Worm (Caenorhabditis elegans): Measurements from ENCODE around the gene T06E8.2.

T06E8.2 gene

ce11 chrV:10084864-10085263 lies 48.7 kb upstream of the T06E8.2 start, which contains the start of gene R04B5.6:
Gene R04B5.6 (plus strand): TSS chrV:10085164.
- TF ChIP-seq nhr-85 (tag) = peak; percentile 37
- TF ChIP-seq pqm-1 (tag; optimal IDR thresholded peaks at IDR 0.05) = no peak
- TF ChIP-seq hpl-2 (GFP tag; optimal IDR thresholded peaks at IDR 0.05) = no peak

- TF ChIP-seq swsn-7 (tag; optimal IDR thresholded peaks at IDR 0.05) (no peak), hpl-2 (GFP tag; optimal IDR thresholded peaks at IDR 0.05) (no peak), elt-2 (tag; optimal IDR thresholded peaks at IDR 0.05) (no peak), lsy-2 (tag; optimal IDR thresholded peaks at IDR 0.05) (no peak), nhr-20 (tag; optimal IDR thresholded peaks at IDR 0.05) (peak; percentile 59), mab-9 (GFP tag; IDR thresholded peaks at IDR 0.05) (no peak), hlh-17 (GFP tag; optimal IDR thresholded peaks at IDR 0.05; ENCODE audit: borderline replicate concordance) (no peak), blmp-1 (tag; optimal IDR thresholded peaks at IDR 0.05) (peak; percentile 8), vab-15 (tag; optimal IDR thresholded peaks at IDR 0.05) (no peak), nhr-85 (tag) (no peak), alr-1 (tag; optimal IDR thresholded peaks at IDR 0.05; ENCODE audit: borderline replicate concordance) (no peak), ceh-82 (tag; optimal IDR thresholded peaks at IDR 0.05) (no peak), nhr-84 (tag; optimal IDR thresholded peaks at IDR 0.05) (no peak), pqm-1 (tag; optimal IDR thresholded peaks at IDR 0.05) (no peak), lin-39 (tag; optimal IDR thresholded peaks at IDR 0.05) (no peak), fos-1 (tag; optimal IDR thresholded peaks at IDR 0.05) (no peak), zag-1 (tag; optimal IDR thresholded peaks at IDR 0.05) (no peak), unc-86 (tag; optimal IDR thresholded peaks at IDR 0.05) (no peak), pag-3 (tag; optimal IDR thresholded peaks at IDR 0.05; ENCODE audit: borderline replicate concordance, insufficient read depth) (no peak), Y116A8C.19 (tag; optimal IDR thresholded peaks at IDR 0.05; ENCODE audit: borderline replicate concordance) (no peak), ceh-63 (GFP tag; optimal IDR thresholded peaks at IDR 0.05) (no peak), ama-1 (optimal IDR thresholded peaks at IDR 0.05) (no peak), nhr-19 (GFP tag; conservative IDR thresholded peaks at IDR 0.05) (no peak), nhr-71 (tag; optimal IDR thresholded peaks at IDR 0.05) (peak; percentile 50), lin-35 (GFP tag; optimal IDR thresholded peaks at IDR 0.05) (peak in 1 of 2 experiments; percentile 7), xbp-1 (tag; optimal IDR thresholded peaks at IDR 0.05) (no peak), aly-2 (tag; optimal IDR thresholded peaks at IDR 0.05) (no peak), efl-1 (optimal IDR thresholded peaks at IDR 0.05) (peak; percentile 1 to 9), efl-1 (GFP tag; optimal IDR thresholded peaks at IDR 0.05 in 1 of 2) (no peak)
Observed at ce11 chrV:10083999-10084468, 47.8 kb upstream of the T06E8.2 start, which contains the start of gene nhr-12. Gene nhr-12 (minus strand): TSS chrV:10084049.

- TF ChIP-seq unc-98 (GFP tag; IDR thresholded peaks at IDR 0.05) = no peak
- no peak for TF ChIP-seq nhr-84 (tag; optimal IDR thresholded peaks at IDR 0.05)
- TF ChIP-seq efl-1 (optimal IDR thresholded peaks at IDR 0.05) = no peak
- TF ChIP-seq efl-1 (GFP tag; optimal IDR thresholded peaks at IDR 0.05 in 1 of 2) = peak in 1 of 2 experiments; percentile 51
- peak in 1 of 6 experiments; percentile 2 for TF ChIP-seq elt-3 (tag; optimal IDR thresholded peaks at IDR 0.05)
- peak; percentile 12 for TF ChIP-seq nhr-77 (tag; optimal IDR thresholded peaks at IDR 0.05)
- peak; percentile 12 for TF ChIP-seq nhr-20 (tag; optimal IDR thresholded peaks at IDR 0.05)
Observed at ce11 chrV:10081636-10082035, 45.4 kb upstream of the T06E8.2 start, which contains the start of gene nhr-205. Gene nhr-205 (minus strand): TSS chrV:10081776.

- TF ChIP-seq mep-1 (tag; optimal IDR thresholded peaks at IDR 0.05) (no peak), ets-5 (GFP tag; IDR thresholded peaks at IDR 0.05) (no peak), efl-1 (optimal IDR thresholded peaks at IDR 0.05) (no peak), efl-1 (GFP tag; optimal IDR thresholded peaks at IDR 0.05 in 1 of 2) (no peak), nhr-76 (tag; optimal IDR thresholded peaks at IDR 0.05) (no peak), xbp-1 (tag; optimal IDR thresholded peaks at IDR 0.05) (no peak), ztf-4 (tag; optimal IDR thresholded peaks at IDR 0.05) (no peak), lin-35 (GFP tag; optimal IDR thresholded peaks at IDR 0.05) (no peak), ceh-88 (GFP tag; IDR thresholded peaks at IDR 0.05) (no peak), hlh-17 (GFP tag; optimal IDR thresholded peaks at IDR 0.05; ENCODE audit: borderline replicate concordance) (no peak), ceh-63 (GFP tag; optimal IDR thresholded peaks at IDR 0.05) (no peak), efl-3 (GFP tag; optimal IDR thresholded peaks at IDR 0.05) (no peak), mdl-1 (tag; optimal IDR thresholded peaks at IDR 0.05) (no peak), sup-37 (GFP tag; optimal IDR thresholded peaks at IDR 0.05) (no peak), lin-14 (GFP tag; optimal IDR thresholded peaks at IDR 0.05) (no peak), elt-2 (tag; optimal IDR thresholded peaks at IDR 0.05) (no peak), zip-4 (GFP tag; optimal IDR thresholded peaks at IDR 0.05) (no peak), egl-13 (tag; optimal IDR thresholded peaks at IDR 0.05) (no peak)
Observed at ce11 chrV:10080905-10081304, 44.7 kb upstream of the T06E8.2 start.

Measured in whole organism, L1 larva.